Fruit fly (Drosophila melanogaster): ENCODE data around the gene hep.
A peak's percentile ranks its signal among the peaks of the same experiment; 100 is the strongest.

The hep gene

dm6 chrX:13099919-13100318 lies 9.7 kb upstream of the hep start (continued):
- TF ChIP-seq gro (GFP tag; optimal IDR thresholded peaks at IDR 0.05) = no peak
- peak; percentile 39 for TF ChIP-seq Spps (tag; optimal IDR thresholded peaks at IDR 0.05)
- TF ChIP-seq Hr78 (GFP tag; optimal IDR thresholded peaks at IDR 0.05) = no peak
- TF ChIP-seq Asciz (GFP tag; optimal IDR thresholded peaks at IDR 0.05) = peak; percentile 31
- no peak for TF ChIP-seq CG8478 (optimal IDR thresholded peaks at IDR 0.05)
- TF ChIP-seq esg (GFP tag; conservative IDR thresholded peaks at IDR 0.05) = peak; percentile 75
- TF ChIP-seq CG1792 (GFP tag; optimal IDR thresholded peaks at IDR 0.05) = no peak
- TF ChIP-seq Aef1 (GFP tag; IDR thresholded peaks at IDR 0.05) = peak; percentile 88
- peak; percentile 81 for TF ChIP-seq stc (GFP tag; IDR thresholded peaks at IDR 0.05)
- TF ChIP-seq bsh (GFP tag; optimal IDR thresholded peaks at IDR 0.05) = peak in 1 of 2 experiments; percentile 83
- peak; percentile 79 for TF ChIP-seq ara (GFP tag; IDR thresholded peaks at IDR 0.05)
- TF ChIP-seq CG13894 (tag; optimal IDR thresholded peaks at IDR 0.05) = peak; percentile 85
- TF ChIP-seq gem (tag; optimal IDR thresholded peaks at IDR 0.05) = peak; percentile 91
- TF ChIP-seq D (optimal IDR thresholded peaks at IDR 0.05) = no peak
- TF ChIP-seq D (GFP tag; optimal IDR thresholded peaks at IDR 0.05) = peak; percentile 56
- peak; percentile 83 for TF ChIP-seq CG11696 (GFP tag; IDR thresholded peaks at IDR 0.05)
- TF ChIP-seq Hr3 (GFP tag; optimal IDR thresholded peaks at IDR 0.05) = peak; percentile 67
- TF ChIP-seq CHES-1-like (GFP tag; optimal IDR thresholded peaks at IDR 0.05) = no peak
- TF ChIP-seq BEAF-32 (GFP tag; optimal IDR thresholded peaks at IDR 0.05) = no peak
- TF ChIP-seq trem (tag; optimal IDR thresholded peaks at IDR 0.05) = peak; percentile 10
- peak; percentile 57 for TF ChIP-seq MBD-R2 (GFP tag; IDR thresholded peaks at IDR 0.05)
- peak; percentile 91 for TF ChIP-seq ranshi (GFP tag; IDR thresholded peaks at IDR 0.05)
- TF ChIP-seq sens (GFP tag) = peak; percentile 75
- peak; percentile 84 for TF ChIP-seq ken (GFP tag; IDR thresholded peaks at IDR 0.05)
- TF ChIP-seq CG14667 (GFP tag; IDR thresholded peaks at IDR 0.05) = peak; percentile 82; the same call in 1 of the 2 replicates
- TF ChIP-seq bowl (GFP tag; IDR thresholded peaks at IDR 0.05) = peak; percentile 75
- peak; percentile 86 for TF ChIP-seq CG3281 (GFP tag; optimal IDR thresholded peaks at IDR 0.05)
- TF ChIP-seq z (GFP tag; IDR thresholded peaks at IDR 0.05) = 0 out of 3 replicates have a peak, but pooled peaks have one; percentile 28
- no peak for TF ChIP-seq CG3838 (GFP tag; optimal IDR thresholded peaks at IDR 0.05)
- TF ChIP-seq amos (GFP tag; IDR thresholded peaks at IDR 0.05; ENCODE audit: partially characterized antibody) = no peak
- TF ChIP-seq eve (GFP tag; optimal IDR thresholded peaks at IDR 0.05) = no peak
- TF ChIP-seq zfh1 (GFP tag; IDR thresholded peaks at IDR 0.05) = peak; percentile 89
- TF ChIP-seq nom (GFP tag; optimal IDR thresholded peaks at IDR 0.05) = no peak
- peak; percentile 65 for TF ChIP-seq odd (GFP tag; optimal IDR thresholded peaks at IDR 0.05)
- no peak for TF ChIP-seq CG17802 (tag; optimal IDR thresholded peaks at IDR 0.05)
- no peak for TF ChIP-seq cg (GFP tag; optimal IDR thresholded peaks at IDR 0.05)
- no peak for TF ChIP-seq kni (GFP tag; optimal IDR thresholded peaks at IDR 0.05)
- TF ChIP-seq CG17328 (GFP tag; IDR thresholded peaks at IDR 0.05) = peak; percentile 84
- peak; percentile 38 for TF ChIP-seq CG18764 (GFP tag; optimal IDR thresholded peaks at IDR 0.05)
- TF ChIP-seq jigr1 (GFP tag; IDR thresholded peaks at IDR 0.05) = peak; percentile 59; the same call in 2 of the 3 replicates
- peak; percentile 73; the same call in 2 of the 3 replicates for TF ChIP-seq H15 (GFP tag; IDR thresholded peaks at IDR 0.05)
- peak; percentile 55 for TF ChIP-seq CG12942 (GFP tag; optimal IDR thresholded peaks at IDR 0.05)
- no peak for TF ChIP-seq pzg (GFP tag; optimal IDR thresholded peaks at IDR 0.05)
- TF ChIP-seq CG10654 (GFP tag; optimal IDR thresholded peaks at IDR 0.05) = peak; percentile 60
- TF ChIP-seq seq (GFP tag; IDR thresholded peaks at IDR 0.05) = peak; percentile 86
- TF ChIP-seq maf-S (GFP tag; optimal IDR thresholded peaks at IDR 0.05) = no peak
- TF ChIP-seq CG1024 (GFP tag; IDR thresholded peaks at IDR 0.05) = peak; percentile 61
- peak; percentile 89; the same call in 2 of the 3 replicates for TF ChIP-seq ase (GFP tag; IDR thresholded peaks at IDR 0.05)
- peak; percentile 53 for TF ChIP-seq CG10274 (GFP tag; optimal IDR thresholded peaks at IDR 0.05)
- TF ChIP-seq grn (GFP tag; optimal IDR thresholded peaks at IDR 0.05) = no peak
- peak; percentile 75 for TF ChIP-seq CG30403 (GFP tag; optimal IDR thresholded peaks at IDR 0.05)
- peak; percentile 84 for TF ChIP-seq Xrp1 (GFP tag; IDR thresholded peaks at IDR 0.05)

Data from whole organism, embryonic.